Fruit fly (Drosophila melanogaster) whole organism, wandering third instar larva: ENCODE results near the gene CG42588.

ENCODE experiments used
- Abd-B ChIP-seq: fragments of >200 bp; optimal IDR thresholded peaks from 2 replicates; lab custom pipeline; 2017; ENCODE audit warnings: missing biosample characterization, missing genetic modification characterization
- CG32264 ChIP-seq: fragments of 200-800 bp; sonication (Bioruptor generic); optimal IDR thresholded peaks from 2 replicates; lab custom pipeline; 2016; ENCODE audit warnings: missing biosample characterization, missing genetic modification characterization
- CG9705 ChIP-seq: fragments of 200-800 bp; sonication (Bioruptor generic); optimal IDR thresholded peaks from 2 replicates; lab custom pipeline; 2018; ENCODE audit warnings: missing biosample characterization, mild to moderate bottlenecking, missing genetic modification characterization
- CrebA ChIP-seq: fragments of 200-800 bp; sonication (Bioruptor generic); optimal IDR thresholded peaks from 2 replicates; lab custom pipeline; 2016; ENCODE audit warnings: missing biosample characterization, mild to moderate bottlenecking, missing genetic modification characterization, borderline replicate concordance
- Dfd ChIP-seq: fragments of >200 bp; optimal IDR thresholded peaks from 2 replicates; lab custom pipeline; 2017; ENCODE audit warnings: missing biosample characterization, missing genetic modification characterization
- Dif ChIP-seq: fragments of 200-275, 200-300 bp; sonication (Bioruptor generic); optimal IDR thresholded peaks from 2 replicates; lab custom pipeline; 2018; ENCODE audit warnings: missing biosample characterization, missing genetic modification characterization; ENCODE audit not compliant: partially characterized antibody
- GATAd ChIP-seq: sonication (Bioruptor generic); optimal IDR thresholded peaks from 2 replicates; lab custom pipeline; 2016; ENCODE audit warnings: missing biosample characterization, missing genetic modification characterization
- HLH106 ChIP-seq: fragments of 200-800 bp; optimal IDR thresholded peaks from 3 replicates; lab custom pipeline; 2019; ENCODE audit warnings: missing biosample characterization, mild to moderate bottlenecking, missing genetic modification characterization, moderate library complexity
- Hnf4 ChIP-seq: fragments of 200-800 bp; sonication (Bioruptor generic); optimal IDR thresholded peaks from 2 replicates; lab custom pipeline; 2016; ENCODE audit warnings: missing biosample characterization, mild to moderate bottlenecking, missing genetic modification characterization
- Hr78 ChIP-seq: fragments of >200 bp; optimal IDR thresholded peaks from 2 replicates; lab custom pipeline; 2017; ENCODE audit warnings: missing biosample characterization, missing genetic modification characterization
- Hr83 ChIP-seq: fragments of 200-300 bp; sonication (Bioruptor generic); optimal IDR thresholded peaks from 2 replicates; lab custom pipeline; 2016; ENCODE audit warnings: missing biosample characterization, mild to moderate bottlenecking, missing genetic modification characterization, moderate library complexity; ENCODE audit not compliant: poor library complexity, severe bottlenecking
- Jra ChIP-seq: sonication (Bioruptor generic); optimal IDR thresholded peaks from 2 replicates; lab custom pipeline; 2016; ENCODE audit warnings: missing biosample characterization, missing genetic modification characterization
- Mio ChIP-seq: sonication (Bioruptor generic); optimal IDR thresholded peaks from 2 replicates; lab custom pipeline; 2016; ENCODE audit warnings: missing biosample characterization, missing genetic modification characterization
- Myc ChIP-seq: fragments of >200 bp; optimal IDR thresholded peaks from 2 replicates; lab custom pipeline; 2017
- N ChIP-seq: fragments of >200 bp; optimal IDR thresholded peaks from 2 replicates; lab custom pipeline; 2018; ENCODE audit warnings: missing biosample characterization, missing external identifiers, missing genetic modification characterization
- OdsH ChIP-seq: fragments of 200-800 bp; sonication (Bioruptor generic); optimal IDR thresholded peaks from 2 replicates; lab custom pipeline; 2016; ENCODE audit warnings: missing biosample characterization, mild to moderate bottlenecking, missing genetic modification characterization
- Rel ChIP-seq, 2 experiments: fragments of 200-800 bp; sonication (Bioruptor generic) in 1 of 2; optimal IDR thresholded peaks; 2 replicates in 1 of 2; 3 replicates in 1 of 2; lab custom pipeline; 2016 to 2019; ENCODE audit warnings: mild to moderate bottlenecking in 2 of 2, missing biosample characterization in 2 of 2, missing genetic modification characterization in 2 of 2, moderate library complexity in 1 of 2
- Sp1 ChIP-seq: fragments of 200-800 bp; sonication (Bioruptor generic); optimal IDR thresholded peaks from 3 replicates; lab custom pipeline; 2019; ENCODE audit warnings: missing biosample characterization, mild to moderate bottlenecking, missing genetic modification characterization, moderate library complexity
- Vsx2 ChIP-seq: fragments of 200-300, 225-300 bp; sonication (Bioruptor generic); optimal IDR thresholded peaks from 2 replicates; lab custom pipeline; 2018; ENCODE audit warnings: missing biosample characterization, missing genetic modification characterization; ENCODE audit not compliant: partially characterized antibody
- br ChIP-seq: fragments of 200-800 bp; sonication (Bioruptor generic); optimal IDR thresholded peaks from 2 replicates; lab custom pipeline; 2016; ENCODE audit warnings: missing biosample characterization, missing genetic modification characterization
- brk ChIP-seq: fragments of 200-800 bp; sonication (Bioruptor generic); optimal IDR thresholded peaks from 2 replicates; lab custom pipeline; 2016; ENCODE audit warnings: missing biosample characterization, mild to moderate bottlenecking, missing genetic modification characterization
- dl ChIP-seq, 2 experiments: fragments of 175-275, 200-275 bp in 1 of 2; fragments of 200-275 bp in 1 of 2; sonication (Bioruptor generic); optimal IDR thresholded peaks; lab custom pipeline; 2018; ENCODE audit warnings: mild to moderate bottlenecking in 2 of 2, missing biosample characterization in 2 of 2, missing genetic modification characterization in 2 of 2, moderate library complexity in 2 of 2; ENCODE audit not compliant: partially characterized antibody in 2 of 2, insufficient read depth in 1 of 2
- dmrt93B ChIP-seq: fragments of 200-800 bp; sonication (Bioruptor generic); optimal IDR thresholded peaks from 2 replicates; lab custom pipeline; 2018; ENCODE audit warnings: missing biosample characterization, mild to moderate bottlenecking, missing genetic modification characterization
- dsf ChIP-seq: sonication (Bioruptor generic); optimal IDR thresholded peaks from 2 replicates; lab custom pipeline; 2016; ENCODE audit warnings: missing biosample characterization, missing genetic modification characterization, borderline replicate concordance
- ey ChIP-seq: fragments of 200-800 bp; sonication (Bioruptor generic); optimal IDR thresholded peaks from 2 replicates; lab custom pipeline; 2016; ENCODE audit warnings: missing biosample characterization, missing genetic modification characterization
- foxo ChIP-seq, 2 experiments: fragments of 200-800 bp; sonication (Bioruptor generic); optimal IDR thresholded peaks; 2 replicates in 1 of 2; 3 replicates in 1 of 2; lab custom pipeline; 2016 to 2017; ENCODE audit warnings: missing biosample characterization in 2 of 2, missing genetic modification characterization in 2 of 2
- fru ChIP-seq: fragments of 200-800 bp; sonication (Bioruptor generic); optimal IDR thresholded peaks from 3 replicates; lab custom pipeline; 2016; ENCODE audit warnings: missing biosample characterization, mild to moderate bottlenecking, missing genetic modification characterization
- h ChIP-seq: fragments of 200-800 bp; sonication (Bioruptor generic); optimal IDR thresholded peaks from 3 replicates; lab custom pipeline; 2016; ENCODE audit warnings: missing biosample characterization, mild to moderate bottlenecking, missing genetic modification characterization
- jim ChIP-seq: fragments of 175-275, 200-325 bp; sonication (Bioruptor generic); optimal IDR thresholded peaks from 2 replicates; lab custom pipeline; 2016; ENCODE audit warnings: missing biosample characterization, mild to moderate bottlenecking, missing genetic modification characterization
- lola ChIP-seq: fragments of >200 bp; optimal IDR thresholded peaks from 2 replicates; lab custom pipeline; 2017; ENCODE audit warnings: missing biosample characterization, missing genetic modification characterization
- pan ChIP-seq: fragments of >200 bp; optimal IDR thresholded peaks from 2 replicates; lab custom pipeline; 2017
- psq ChIP-seq: fragments of 200-800 bp; sonication (Bioruptor generic); optimal IDR thresholded peaks from 3 replicates; lab custom pipeline; 2017; ENCODE audit warnings: missing biosample characterization, mild to moderate bottlenecking, missing genetic modification characterization, moderate library complexity
- rgr ChIP-seq: fragments of 200-800 bp; sonication (Bioruptor generic); optimal IDR thresholded peaks from 3 replicates; lab custom pipeline; 2016; ENCODE audit warnings: missing biosample characterization, mild to moderate bottlenecking, missing genetic modification characterization
- sage ChIP-seq: fragments of 200-800 bp; sonication (Bioruptor generic); optimal IDR thresholded peaks from 2 replicates; lab custom pipeline; 2016; ENCODE audit warnings: missing biosample characterization, mild to moderate bottlenecking, missing genetic modification characterization
- sv ChIP-seq: fragments of 200-800 bp; sonication (Bioruptor generic); optimal IDR thresholded peaks from 3 replicates; lab custom pipeline; 2016; ENCODE audit warnings: missing biosample characterization, missing genetic modification characterization
- tai ChIP-seq: sonication (Bioruptor generic); optimal IDR thresholded peaks from 2 replicates; lab custom pipeline; 2016; ENCODE audit warnings: missing biosample characterization, missing genetic modification characterization
- usp ChIP-seq: fragments of >200 bp; optimal IDR thresholded peaks from 2 replicates; lab custom pipeline; 2017; ENCODE audit warnings: missing biosample characterization, missing genetic modification characterization
- woc ChIP-seq: sonication (Bioruptor generic); optimal IDR thresholded peaks from 2 replicates; lab custom pipeline; 2016; ENCODE audit warnings: missing biosample characterization, mild to moderate bottlenecking, missing genetic modification characterization

CG42588 gene

DNA sequence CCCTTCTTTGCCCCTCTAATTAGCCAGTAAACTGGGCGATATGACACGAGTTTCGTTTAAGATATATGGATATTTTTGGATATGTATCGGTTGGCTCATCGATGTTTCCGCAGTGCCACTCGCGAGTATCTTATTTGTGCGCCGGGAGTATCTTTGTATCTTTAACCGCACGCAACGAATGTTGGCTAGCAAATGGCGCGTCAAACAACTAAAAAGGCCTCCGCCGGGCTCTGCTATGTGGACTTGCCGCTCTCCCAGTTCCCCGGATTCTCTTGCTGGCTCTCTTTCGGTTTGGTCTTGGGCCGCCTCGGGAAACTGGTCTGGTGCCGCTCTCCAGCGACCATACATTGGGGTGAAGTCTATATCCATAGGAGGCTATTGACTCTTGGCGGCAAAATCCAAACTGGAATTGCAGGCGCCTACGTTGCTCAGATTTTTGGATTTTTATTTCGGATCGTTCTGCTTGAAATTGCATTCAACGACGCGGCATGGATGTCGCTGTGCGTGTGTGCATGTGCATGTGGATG, 18.4 kb downstream of the CG42588 start:
- TF ChIP-seq Hr78 (GFP tag; lab: Kevin White, UChicago), result no peak
- peak; percentile 90 for TF ChIP-seq Dif (GFP tag; lab: Kevin White, UChicago)
- TF ChIP-seq Myc, result no peak
- peak; percentile 5 for TF ChIP-seq h (GFP tag; lab: Kevin White, UChicago)
- TF ChIP-seq Hr83 (GFP tag; lab: Kevin White, UChicago), result peak; percentile 5
- TF ChIP-seq CG9705 (GFP tag; lab: Kevin White, UChicago), result no peak
- TF ChIP-seq N (GFP tag; lab: Kevin White, UChicago), result no peak
- no peak for TF ChIP-seq woc
- no peak for TF ChIP-seq dsf (GFP tag; lab: Kevin White, UChicago)
- no peak for TF ChIP-seq foxo (GFP tag; optimal IDR thresholded peaks at IDR 0.05; lab: Kevin White, UChicago)
- TF ChIP-seq Mio (GFP tag; lab: Kevin White, UChicago), result no peak
- TF ChIP-seq Dfd (GFP tag; lab: Kevin White, UChicago), result no peak
- no peak for TF ChIP-seq sage (GFP tag; lab: Kevin White, UChicago)
- TF ChIP-seq CG32264 (GFP tag; lab: Kevin White, UChicago), result no peak
- no peak for TF ChIP-seq ey
- no peak for TF ChIP-seq lola (GFP tag; lab: Kevin White, UChicago)
- TF ChIP-seq pan (lab: Kevin White, UChicago), result no peak
- TF ChIP-seq br (GFP tag; lab: Kevin White, UChicago), result no peak
- no peak for TF ChIP-seq Abd-B (GFP tag; lab: Kevin White, UChicago)
- TF ChIP-seq dl (GFP tag; optimal IDR thresholded peaks at IDR 0.05; lab: Kevin White, UChicago; ENCODE audit: insufficient read depth in 1 of 2, partially characterized antibody in 2 of 2), result peak; percentile 71 to 84
- no peak for TF ChIP-seq jim (GFP tag; lab: Kevin White, UChicago)
- TF ChIP-seq fru (GFP tag; lab: Kevin White, UChicago), result no peak
- no peak for TF ChIP-seq rgr (GFP tag; lab: Kevin White, UChicago)
- peak; percentile 21 for TF ChIP-seq OdsH (GFP tag; lab: Kevin White, UChicago)
- TF ChIP-seq psq (GFP tag; lab: Kevin White, UChicago), result no peak
- TF ChIP-seq HLH106 (tag; lab: Kevin White, UChicago), result no peak
- TF ChIP-seq brk (GFP tag; lab: Kevin White, UChicago), result no peak
- TF ChIP-seq tai (GFP tag; lab: Kevin White, UChicago), result no peak
- TF ChIP-seq GATAd (GFP tag; lab: Kevin White, UChicago), result no peak
- no peak for TF ChIP-seq Jra (GFP tag; lab: Kevin White, UChicago)
- peak; percentile 10 for TF ChIP-seq CrebA (GFP tag; lab: Kevin White, UChicago)
- TF ChIP-seq usp (GFP tag; lab: Kevin White, UChicago), result no peak
- peak; percentile 59 for TF ChIP-seq Vsx2 (GFP tag; lab: Kevin White, UChicago)
- no peak for TF ChIP-seq sv
- no peak for TF ChIP-seq dmrt93B
- TF ChIP-seq Rel (GFP tag; optimal IDR thresholded peaks at IDR 0.05; lab: Kevin White, UChicago), result no peak
- TF ChIP-seq Rel (tag; optimal IDR thresholded peaks at IDR 0.05; lab: Kevin White, UChicago), result no peak
- TF ChIP-seq Hnf4 (GFP tag; lab: Kevin White, UChicago), result no peak
- peak; percentile 22 for TF ChIP-seq Sp1 (GFP tag; lab: Kevin White, UChicago)
- TF ChIP-seq, all 38 proteins: peak for 8

DNA sequence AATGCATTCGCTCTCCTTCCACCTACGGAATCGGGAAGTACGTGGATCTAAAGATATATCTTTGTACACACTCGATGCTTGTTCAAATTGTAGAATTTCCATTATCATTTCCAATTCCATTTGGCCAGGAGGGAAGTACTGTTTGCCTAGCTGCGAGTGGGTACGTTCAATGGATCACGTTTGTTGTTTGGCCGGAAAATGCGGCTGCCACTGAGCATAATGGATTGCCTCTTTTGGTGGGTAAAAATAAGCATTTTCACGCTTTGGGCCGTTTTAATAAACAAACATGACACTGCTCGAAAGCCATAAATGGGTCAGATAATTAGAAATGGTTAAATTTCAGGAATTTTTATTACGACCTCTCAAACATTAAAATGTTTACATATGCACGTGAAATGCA, 19.3 kb downstream of the CG42588 start:
- no peak for TF ChIP-seq CrebA (GFP tag; lab: Kevin White, UChicago)
